Worm (Caenorhabditis elegans) whole organism, L1 larva: ENCODE results near the gene nas-15.

Experiments
- aha-1 ChIP-seq: fragments of 150-350 bp; optimal IDR thresholded peaks from 2 replicates; lab custom pipeline; 2014; ENCODE audit warnings: missing biosample characterization, missing genetic modification characterization
- dsc-1 ChIP-seq: sonication (generic microtip); optimal IDR thresholded peaks from 2 replicates; lab custom pipeline; 2016; ENCODE audit warnings: mild to moderate bottlenecking, missing genetic modification characterization, missing compliant biosample characterization
- egl-27 ChIP-seq, 2 experiments: fragments of 150-350 bp in 1 of 2; sonication (generic microtip); optimal IDR thresholded peaks; 3 replicates each; lab custom pipeline; 2017 to 2018; ENCODE audit warnings: missing biosample characterization in 2 of 2, missing genetic modification characterization in 2 of 2, missing genetic modification reagents in 2 of 2
- hpl-2 ChIP-seq: fragments of 150-350 bp; optimal IDR thresholded peaks from 2 replicates; lab custom pipeline; 2014; ENCODE audit warnings: missing biosample characterization, missing genetic modification reagents, missing genetic modification characterization
- nhr-12 ChIP-seq: sonication (generic microtip); optimal IDR thresholded peaks from 2 replicates; lab custom pipeline; 2017; ENCODE audit warnings: missing biosample characterization, missing genetic modification characterization
- snpc-4 ChIP-seq: fragments of 150-350 bp; optimal IDR thresholded peaks from 2 replicates; lab custom pipeline; 2014; ENCODE audit warnings: missing biosample characterization, missing genetic modification characterization
- tlp-1 ChIP-seq: fragments of 150-350 bp; optimal IDR thresholded peaks from 2 replicates; lab custom pipeline; 2014; ENCODE audit warnings: missing biosample characterization, missing genetic modification characterization

DNA sequence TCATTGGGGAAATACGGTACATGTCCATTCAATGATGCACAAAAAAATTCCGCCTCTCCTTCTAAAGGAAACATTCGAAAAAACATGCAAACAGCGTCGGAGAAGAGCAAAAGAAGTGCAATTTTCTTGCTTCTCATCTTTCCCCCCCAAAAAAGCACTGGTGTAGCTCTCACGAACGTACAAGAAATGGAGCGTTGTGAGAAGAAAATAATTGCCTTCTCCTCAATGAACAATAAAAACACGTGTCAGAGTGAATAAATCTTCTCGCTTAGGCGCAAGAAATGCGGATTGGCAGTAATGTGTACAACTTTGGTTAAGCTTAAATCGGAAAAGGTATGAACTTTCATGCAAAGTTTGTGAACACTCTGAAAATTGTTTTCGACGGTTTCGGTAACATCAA is 29.2 kb upstream of the nas-15 start:
- TF ChIP-seq aha-1 = no peak
- no peak for TF ChIP-seq dsc-1
- no peak for TF ChIP-seq hpl-2
- no peak for TF ChIP-seq nhr-12 (tag; lab: Kevin White, UChicago)
- no peak for TF ChIP-seq snpc-4 (tag; lab: Kevin White, UChicago)
- TF ChIP-seq tlp-1 (tag; lab: Kevin White, UChicago) = no peak
- no peak for TF ChIP-seq egl-27 (tag; optimal IDR thresholded peaks at IDR 0.05; lab: Kevin White, UChicago)
